Worm (Caenorhabditis elegans): ENCODE results near the gene T26C12.3.
A peak's percentile ranks its signal among the peaks of the same experiment; 100 is the strongest.

T26C12.3 gene

DNA sequence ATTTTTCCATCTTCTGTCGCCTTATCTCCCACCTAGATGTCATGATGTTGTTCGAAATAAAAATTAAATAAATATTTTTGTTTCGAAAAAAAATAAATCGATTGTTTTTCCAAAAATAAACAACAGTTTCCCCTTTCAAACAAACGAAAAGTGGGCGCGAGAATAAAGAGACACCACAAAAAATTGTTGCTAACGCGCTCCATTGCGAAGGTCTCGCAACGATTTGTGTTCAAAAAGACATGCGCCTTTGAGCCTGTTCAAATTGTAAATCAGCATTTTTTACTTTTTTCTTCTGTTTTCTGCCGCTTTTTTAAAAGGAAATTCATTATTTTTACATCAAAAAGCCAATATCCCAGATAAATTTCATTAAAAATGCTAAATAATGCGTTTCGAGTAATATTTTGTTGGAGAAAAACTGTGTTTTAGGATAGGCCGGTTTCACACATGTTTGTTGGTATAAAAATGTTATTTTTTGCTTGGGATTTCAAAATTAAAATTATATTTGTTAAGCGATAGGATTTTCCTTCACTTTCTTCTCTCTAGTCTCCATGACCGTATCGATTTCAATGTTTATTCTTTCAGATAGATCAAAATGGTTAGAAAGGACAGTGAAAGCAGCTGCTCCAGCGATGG, 21.5 kb upstream of the T26C12.3 start, which contains the start of gene W08E12.7 (continued):
- no peak for TF ChIP-seq nhr-232 (tag; optimal IDR thresholded peaks at IDR 0.05)
- TF ChIP-seq hlh-30 (tag; optimal IDR thresholded peaks at IDR 0.05; ENCODE audit: insufficient read depth), result peak; percentile 85
- TF ChIP-seq hlh-8 (tag; optimal IDR thresholded peaks at IDR 0.05), result peak; percentile 84
- TF ChIP-seq nhr-11 (tag; optimal IDR thresholded peaks at IDR 0.05), result no peak
- peak; percentile 4 for TF ChIP-seq npax-4 (tag; optimal IDR thresholded peaks at IDR 0.05)
- TF ChIP-seq Y22D7AL.16 (tag; optimal IDR thresholded peaks at IDR 0.05), result no peak
- no peak for TF ChIP-seq ceh-22 (tag; optimal IDR thresholded peaks at IDR 0.05)
- peak; percentile 91 for TF ChIP-seq tbx-2 (tag; optimal IDR thresholded peaks at IDR 0.05)
- TF ChIP-seq pag-3 (tag; optimal IDR thresholded peaks at IDR 0.05; ENCODE audit: borderline replicate concordance), result no peak
- TF ChIP-seq unc-55 (GFP tag; optimal IDR thresholded peaks at IDR 0.05), result peak; percentile 63
- TF ChIP-seq ref-2 (tag; optimal IDR thresholded peaks at IDR 0.05), result peak; percentile 91
- no peak for TF ChIP-seq sox-4 (tag; optimal IDR thresholded peaks at IDR 0.05)
- TF ChIP-seq syd-9 (tag; optimal IDR thresholded peaks at IDR 0.05), result peak; percentile 35
- TF ChIP-seq ceh-24 (tag; optimal IDR thresholded peaks at IDR 0.05), result peak; percentile 21
- TF ChIP-seq elt-2 (tag; optimal IDR thresholded peaks at IDR 0.05), result peak; percentile 79
- peak; percentile 41 for TF ChIP-seq K09A11.1 (tag; optimal IDR thresholded peaks at IDR 0.05; ENCODE audit: insufficient read depth)
- TF ChIP-seq dve-1 (tag; optimal IDR thresholded peaks at IDR 0.05), result peak; percentile 74
- TF ChIP-seq nfya-1 (tag; optimal IDR thresholded peaks at IDR 0.05), result peak; percentile 89
- peak; percentile 60 for TF ChIP-seq madf-2 (tag; optimal IDR thresholded peaks at IDR 0.05)
- TF ChIP-seq ttx-3 (tag; optimal IDR thresholded peaks at IDR 0.05), result peak; percentile 68
- no peak for TF ChIP-seq odd-2 (tag; optimal IDR thresholded peaks at IDR 0.05)
- TF ChIP-seq lim-6 (tag; optimal IDR thresholded peaks at IDR 0.05), result no peak
- TF ChIP-seq gmeb-2 (tag; optimal IDR thresholded peaks at IDR 0.05), result no peak
- TF ChIP-seq hlh-13 (GFP tag; optimal IDR thresholded peaks at IDR 0.05), result no peak
- no peak for TF ChIP-seq elt-4 (tag; optimal IDR thresholded peaks at IDR 0.05)
- peak; percentile 42 for TF ChIP-seq eyg-1 (tag; optimal IDR thresholded peaks at IDR 0.05)
- no peak for TF ChIP-seq hlh-6 (tag; optimal IDR thresholded peaks at IDR 0.05)
- peak; percentile 78 for TF ChIP-seq ceh-14 (tag; optimal IDR thresholded peaks at IDR 0.05)
- TF ChIP-seq ahr-1 (tag; optimal IDR thresholded peaks at IDR 0.05), result peak; percentile 25
- TF ChIP-seq ztf-16 (tag; optimal IDR thresholded peaks at IDR 0.05), result peak; percentile 41
- peak; percentile 87 for TF ChIP-seq ceh-18 (tag; optimal IDR thresholded peaks at IDR 0.05)
- no peak for TF ChIP-seq fkh-6 (tag; optimal IDR thresholded peaks at IDR 0.05)
- peak; percentile 22 for TF ChIP-seq ceh-6 (GFP tag; optimal IDR thresholded peaks at IDR 0.05)
- TF ChIP-seq sdc-2 (tag; optimal IDR thresholded peaks at IDR 0.05), result peak; percentile 0
- peak; percentile 78 for TF ChIP-seq fax-1 (tag; optimal IDR thresholded peaks at IDR 0.05)
- no peak for TF ChIP-seq mec-3 (tag; optimal IDR thresholded peaks at IDR 0.05; ENCODE audit: borderline replicate concordance)
- TF ChIP-seq pqm-1 (tag; optimal IDR thresholded peaks at IDR 0.05), result peak; percentile 25
- peak; percentile 84 for TF ChIP-seq ets-4 (tag; optimal IDR thresholded peaks at IDR 0.05)
- TF ChIP-seq zip-5 (tag; optimal IDR thresholded peaks at IDR 0.05), result peak; percentile 47

DNA sequence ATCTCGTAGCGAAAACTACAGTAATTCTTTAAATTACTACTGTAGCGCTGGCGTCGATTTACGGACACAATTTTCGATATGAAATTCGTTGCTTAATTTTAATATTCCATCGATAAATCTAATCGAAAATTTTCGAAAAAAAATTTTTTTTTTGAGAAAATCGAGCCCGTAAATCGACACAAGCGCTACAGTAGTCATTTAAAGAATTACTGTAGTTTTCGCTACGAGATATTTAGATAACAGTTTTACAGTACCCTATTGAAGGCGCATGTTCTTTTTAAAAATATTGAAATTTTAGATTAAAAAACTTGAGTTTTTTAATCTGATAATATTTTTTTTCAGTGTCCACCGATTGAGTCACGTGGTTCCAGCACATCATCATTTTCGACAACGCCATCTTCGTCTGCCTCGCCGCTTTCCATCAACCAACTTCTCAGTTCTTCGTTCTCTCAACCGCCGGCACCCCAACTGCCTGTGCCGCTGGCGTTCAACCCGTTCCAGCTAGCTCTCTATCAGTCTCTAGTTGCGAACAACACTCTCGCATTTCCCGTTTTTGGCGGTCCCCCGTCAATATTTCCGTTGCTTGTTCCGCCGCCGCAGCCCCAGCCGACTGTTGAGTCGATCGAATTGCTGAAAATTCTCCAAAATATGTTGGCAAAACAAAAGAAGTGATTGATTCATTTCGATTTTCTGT, 20.8 kb upstream of the T26C12.3 start:
- TF ChIP-seq ahr-1 (tag; optimal IDR thresholded peaks at IDR 0.05) (no peak), sdc-2 (tag; optimal IDR thresholded peaks at IDR 0.05) (no peak)
